Fruit fly (Drosophila melanogaster) Kc167 (cell line): ENCODE measurements around the gene PhKgamma.

Source experiments
- Myc ChIP-seq: fragments of >200 bp; optimal IDR thresholded peaks from 2 replicates; lab custom pipeline; 2017; ENCODE audit warnings: missing external identifiers
- Sin3A ChIP-seq: fragments of >200 bp; optimal IDR thresholded peaks from 2 replicates; lab custom pipeline; 2018; ENCODE audit warnings: missing external identifiers
- h ChIP-seq: fragments of >200 bp; optimal IDR thresholded peaks from 3 replicates; lab custom pipeline; 2018; ENCODE audit warnings: missing external identifiers
- insv ChIP-seq: fragments of >200 bp; optimal IDR thresholded peaks from 3 replicates; lab custom pipeline; 2018; ENCODE audit warnings: missing external identifiers
- psq ChIP-seq: fragments of >200 bp; optimal IDR thresholded peaks from 2 replicates; lab custom pipeline; 2017; ENCODE audit warnings: missing external identifiers
- ttk ChIP-seq: sonication (Bioruptor generic); optimal IDR thresholded peaks from 2 replicates; lab custom pipeline; 2017; ENCODE audit warnings: missing external identifiers

PhKgamma gene

dm6 chrX:11681558-11682551, 13.1 kb upstream of the PhKgamma start:
- TF ChIP-seq h (lab: Kevin White, UChicago) = no peak
- no peak for TF ChIP-seq Sin3A (lab: Kevin White, UChicago)
- no peak for TF ChIP-seq ttk (lab: Kevin White, UChicago)
- TF ChIP-seq insv = no peak
- no peak for TF ChIP-seq Myc
- no peak for TF ChIP-seq psq (lab: Kevin White, UChicago)

- TF ChIP-seq insv (no peak), h (lab: Kevin White, UChicago) (no peak), ttk (lab: Kevin White, UChicago) (no peak), psq (lab: Kevin White, UChicago) (no peak), Myc (no peak), Sin3A (lab: Kevin White, UChicago) (no peak)
Observed at dm6 chrX:11683480-11683879, 11.5 kb upstream of the PhKgamma start.

- no peak for TF ChIP-seq insv
- TF ChIP-seq h (lab: Kevin White, UChicago) = no peak
- no peak for TF ChIP-seq Sin3A (lab: Kevin White, UChicago)
- TF ChIP-seq ttk (lab: Kevin White, UChicago) = no peak
- no peak for TF ChIP-seq Myc
- no peak for TF ChIP-seq psq (lab: Kevin White, UChicago)
Observed at dm6 chrX:11684462-11684861, 10.5 kb upstream of the PhKgamma start.

- TF ChIP-seq ttk (lab: Kevin White, UChicago) (no peak), Sin3A (lab: Kevin White, UChicago) (no peak), Myc (no peak)
Observed at dm6 chrX:11685918-11686640, 8.9 kb upstream of the PhKgamma start.

- no peak for TF ChIP-seq h (lab: Kevin White, UChicago)
- no peak for TF ChIP-seq ttk (lab: Kevin White, UChicago)
- no peak for TF ChIP-seq psq (lab: Kevin White, UChicago)
- no peak for TF ChIP-seq Sin3A (lab: Kevin White, UChicago)
Observed at dm6 chrX:11686675-11687074, 8.3 kb upstream of the PhKgamma start.

dm6 chrX:11687666-11688492, 7.1 kb upstream of the PhKgamma start:
- TF ChIP-seq Sin3A (lab: Kevin White, UChicago) = no peak
- TF ChIP-seq Myc = no peak
- no peak for TF ChIP-seq insv
- no peak for TF ChIP-seq psq (lab: Kevin White, UChicago)
- TF ChIP-seq h (lab: Kevin White, UChicago) = no peak
- no peak for TF ChIP-seq ttk (lab: Kevin White, UChicago)

dm6 chrX:11689669-11690068, 5.3 kb upstream of the PhKgamma start:
- TF ChIP-seq Sin3A (lab: Kevin White, UChicago) (no peak), psq (lab: Kevin White, UChicago) (no peak), Myc (no peak), insv (no peak), h (lab: Kevin White, UChicago) (no peak), ttk (lab: Kevin White, UChicago) (no peak)

dm6 chrX:11695883-11696211, 910 bp downstream of the PhKgamma start:
- no peak for TF ChIP-seq psq (lab: Kevin White, UChicago)
- TF ChIP-seq h (lab: Kevin White, UChicago) = no peak
- no peak for TF ChIP-seq ttk (lab: Kevin White, UChicago)
- no peak for TF ChIP-seq insv
- TF ChIP-seq Myc = no peak
- TF ChIP-seq Sin3A (lab: Kevin White, UChicago) = no peak

dm6 chrX:11700765-11701164, 5.8 kb downstream of the PhKgamma start:
- TF ChIP-seq ttk (lab: Kevin White, UChicago) (no peak), Myc (no peak), psq (lab: Kevin White, UChicago) (no peak), h (lab: Kevin White, UChicago) (no peak), insv (no peak), Sin3A (lab: Kevin White, UChicago) (no peak)

- no peak for TF ChIP-seq psq (lab: Kevin White, UChicago)
- TF ChIP-seq Myc = no peak
- TF ChIP-seq Sin3A (lab: Kevin White, UChicago) = no peak
- TF ChIP-seq insv = no peak
- no peak for TF ChIP-seq ttk (lab: Kevin White, UChicago)
- no peak for TF ChIP-seq h (lab: Kevin White, UChicago)
Observed at dm6 chrX:11704929-11705612, 10.1 kb downstream of the PhKgamma start, which contains the start of gene CG2444. TSS of gene CG2444 (minus strand) at chrX:11705300.
